Fruit fly (Drosophila melanogaster): ENCODE data around the gene fon.
A peak's percentile ranks its signal among the peaks of the same experiment; 100 is the strongest.

Gene fon

dm6 chr2L:19422642-19423041, 36.6 kb upstream of the fon start:
- TF ChIP-seq cnc (optimal IDR thresholded peaks at IDR 0.05) = no peak
- TF ChIP-seq ovo (GFP tag; optimal IDR thresholded peaks at IDR 0.05) = no peak
- TF ChIP-seq CG1620 (GFP tag; optimal IDR thresholded peaks at IDR 0.05) = no peak
- no peak for TF ChIP-seq bab1 (GFP tag; optimal IDR thresholded peaks at IDR 0.05)
- TF ChIP-seq Mnt (GFP tag; optimal IDR thresholded peaks at IDR 0.05) = no peak
- no peak for TF ChIP-seq CG12768 (GFP tag; optimal IDR thresholded peaks at IDR 0.05)

DNA sequence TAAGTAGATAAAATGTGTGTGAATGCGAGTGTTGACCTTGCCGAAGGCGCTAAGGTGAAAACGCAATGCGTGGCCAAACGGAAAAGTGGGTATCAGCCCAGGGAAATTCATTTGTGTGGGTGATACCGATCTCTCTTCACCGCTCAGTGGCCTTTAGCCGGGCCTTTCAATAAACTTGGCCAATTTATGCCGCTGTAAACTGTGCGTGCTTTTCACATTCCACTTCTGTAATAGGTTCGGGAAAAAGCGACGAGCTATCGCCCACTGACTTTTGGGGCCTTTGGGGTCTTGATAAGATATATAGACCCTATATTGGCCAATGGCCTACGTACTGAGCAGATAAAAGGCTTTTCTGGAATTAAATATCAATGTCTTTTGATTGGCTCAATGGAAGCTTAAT, 35.6 kb upstream of the fon start:
- TF ChIP-seq cic (GFP tag; optimal IDR thresholded peaks at IDR 0.05) (peak; percentile 38), tj (GFP tag; optimal IDR thresholded peaks at IDR 0.05) (no peak), CG1620 (GFP tag; optimal IDR thresholded peaks at IDR 0.05) (no peak)

DNA sequence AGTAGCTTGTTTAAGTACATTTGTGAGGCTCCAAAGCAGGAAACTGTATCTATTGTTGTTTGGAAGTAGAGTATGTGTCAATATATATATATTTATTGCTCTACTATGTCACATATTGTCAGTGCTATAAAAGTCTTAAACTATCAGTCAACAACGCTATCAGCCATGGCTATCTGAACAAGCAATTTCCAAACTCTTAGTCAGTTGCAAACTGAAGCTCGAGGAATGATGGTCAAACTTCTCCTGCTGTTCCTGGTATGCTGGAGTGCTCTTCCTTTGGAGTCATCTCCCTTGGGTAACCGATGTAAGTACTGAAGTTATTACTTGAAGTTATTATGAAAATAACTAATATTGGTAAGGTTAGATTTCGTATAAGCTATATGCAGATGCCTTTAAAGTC, 32.9 kb upstream of the fon start, which contains the start of gene lectin-37Db:
TSS of gene lectin-37Db (plus strand) at position 204 of the 400 bp plus-strand sequence.
- TF ChIP-seq tj (GFP tag; optimal IDR thresholded peaks at IDR 0.05) = no peak
- no peak for TF ChIP-seq toe (GFP tag; optimal IDR thresholded peaks at IDR 0.05)
- TF ChIP-seq cic (GFP tag; optimal IDR thresholded peaks at IDR 0.05) = peak; percentile 53
- TF ChIP-seq cnc (optimal IDR thresholded peaks at IDR 0.05) = no peak
- no peak for TF ChIP-seq CG7101 (tag; optimal IDR thresholded peaks at IDR 0.05)
- TF ChIP-seq pad (GFP tag; optimal IDR thresholded peaks at IDR 0.05) = no peak
- no peak for TF ChIP-seq CG7045 (GFP tag; optimal IDR thresholded peaks at IDR 0.05)
- no peak for TF ChIP-seq kay (GFP tag; ENCODE audit: borderline replicate concordance)
- TF ChIP-seq Mnt (GFP tag; optimal IDR thresholded peaks at IDR 0.05) = peak; percentile 1
- TF ChIP-seq bab1 (GFP tag; optimal IDR thresholded peaks at IDR 0.05) = no peak
- TF ChIP-seq Clk (GFP tag; optimal IDR thresholded peaks at IDR 0.05) = no peak
- no peak for TF ChIP-seq Crg-1 (GFP tag; optimal IDR thresholded peaks at IDR 0.05)
- TF ChIP-seq CG5204 (GFP tag; optimal IDR thresholded peaks at IDR 0.05) = no peak
- no peak for TF ChIP-seq CG14711 (tag; optimal IDR thresholded peaks at IDR 0.05)
- TF ChIP-seq CG33017 (tag; optimal IDR thresholded peaks at IDR 0.05) = peak; percentile 22
- no peak for TF ChIP-seq ovo (GFP tag; optimal IDR thresholded peaks at IDR 0.05)
- no peak for TF ChIP-seq Hr96 (GFP tag; optimal IDR thresholded peaks at IDR 0.05)
- TF ChIP-seq CG12768 (GFP tag; optimal IDR thresholded peaks at IDR 0.05) = peak; percentile 23

DNA sequence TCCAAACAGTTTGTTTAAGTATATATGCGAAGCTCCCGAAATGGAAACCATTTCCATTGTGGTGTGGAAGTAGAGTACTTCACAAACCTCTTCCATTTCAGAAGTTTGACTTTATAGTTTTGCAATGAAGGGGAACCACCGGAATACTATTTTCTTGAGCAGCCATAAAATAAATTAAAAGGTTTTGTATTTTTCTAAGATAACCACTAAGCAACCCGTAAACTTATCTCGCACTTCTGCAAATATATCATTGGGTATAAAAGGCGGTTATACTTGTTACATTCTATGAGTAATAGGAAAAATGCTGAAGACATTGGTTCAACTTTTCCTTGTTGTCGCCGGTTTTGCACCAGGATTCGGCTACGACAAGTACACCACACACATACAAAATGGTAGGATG, 32.0 kb upstream of the fon start, which contains the start of gene lectin-37Da:
TSS of gene lectin-37Da (plus strand) at position 301 of the 400 bp plus-strand sequence.
- no peak for TF ChIP-seq CG7101 (tag; optimal IDR thresholded peaks at IDR 0.05)
- no peak for TF ChIP-seq cic (GFP tag; optimal IDR thresholded peaks at IDR 0.05)
- no peak for TF ChIP-seq Crg-1 (GFP tag; optimal IDR thresholded peaks at IDR 0.05)
- no peak for TF ChIP-seq CG5204 (GFP tag; optimal IDR thresholded peaks at IDR 0.05)
- no peak for TF ChIP-seq CG14711 (tag; optimal IDR thresholded peaks at IDR 0.05)
- no peak for TF ChIP-seq CG33017 (tag; optimal IDR thresholded peaks at IDR 0.05)
- no peak for TF ChIP-seq CG7045 (GFP tag; optimal IDR thresholded peaks at IDR 0.05)
- no peak for TF ChIP-seq CG12768 (GFP tag; optimal IDR thresholded peaks at IDR 0.05)
- no peak for TF ChIP-seq Mnt (GFP tag; optimal IDR thresholded peaks at IDR 0.05)
- TF ChIP-seq ovo (GFP tag; optimal IDR thresholded peaks at IDR 0.05) = no peak
- TF ChIP-seq CG1620 (GFP tag; optimal IDR thresholded peaks at IDR 0.05) = no peak
- no peak for TF ChIP-seq Hr96 (GFP tag; optimal IDR thresholded peaks at IDR 0.05)

DNA sequence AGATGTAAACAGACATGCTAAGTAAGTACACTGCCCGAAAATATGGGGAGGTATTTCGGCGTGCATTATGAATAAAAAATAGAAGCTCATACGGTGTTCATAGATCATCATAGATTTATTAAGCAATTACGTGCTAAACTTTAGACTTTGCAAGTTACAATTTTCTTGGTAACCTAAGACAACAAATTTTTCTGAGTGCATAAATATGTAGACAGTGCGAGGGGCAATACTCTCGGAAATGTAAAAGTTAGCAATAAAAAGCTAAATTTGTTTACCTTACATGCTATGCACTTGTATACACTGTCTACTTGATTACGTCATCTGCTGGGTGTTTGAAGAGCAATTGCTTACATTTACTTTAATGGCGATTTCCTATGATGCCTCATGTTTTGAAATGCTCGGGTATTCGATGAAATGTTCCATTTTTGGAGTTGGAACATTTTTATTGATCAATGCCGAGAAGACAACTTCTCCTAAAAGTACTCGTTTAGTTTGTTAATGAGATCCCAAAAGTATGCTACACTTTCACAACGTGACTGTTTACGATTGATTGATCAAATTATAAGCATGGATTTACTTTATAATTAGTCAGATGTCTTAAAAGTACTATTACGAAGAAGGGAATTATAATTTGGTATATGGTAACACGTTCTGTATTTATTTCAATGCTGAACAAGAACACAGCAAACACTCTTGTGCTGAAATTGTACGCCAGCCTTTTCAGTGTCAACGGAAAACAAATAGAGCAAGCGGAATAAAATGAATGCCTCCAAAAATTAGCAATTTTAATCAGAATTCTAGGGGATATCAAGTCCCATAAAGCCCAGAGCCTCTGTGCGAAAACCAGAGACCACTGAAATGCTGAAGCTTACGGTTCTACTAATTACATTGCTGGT, 30.8 kb upstream of the fon start, which contains the start of gene Lectin-galC1:
TSS of gene Lectin-galC1 (plus strand) at position 846 of the 896 bp plus-strand sequence.
- TF ChIP-seq CG33017 (tag; optimal IDR thresholded peaks at IDR 0.05) (peak; percentile 87), CG7101 (tag; optimal IDR thresholded peaks at IDR 0.05) (peak; percentile 68), bab1 (GFP tag; optimal IDR thresholded peaks at IDR 0.05) (no peak), CG5204 (GFP tag; optimal IDR thresholded peaks at IDR 0.05) (peak; percentile 86), CG12768 (GFP tag; optimal IDR thresholded peaks at IDR 0.05) (peak; percentile 78), cic (GFP tag; optimal IDR thresholded peaks at IDR 0.05) (peak; percentile 65), kay (GFP tag; ENCODE audit: borderline replicate concordance) (peak; percentile 62), ovo (GFP tag; optimal IDR thresholded peaks at IDR 0.05) (no peak), pad (GFP tag; optimal IDR thresholded peaks at IDR 0.05) (peak; percentile 54), cnc (optimal IDR thresholded peaks at IDR 0.05) (no peak), CG11617 (GFP tag; optimal IDR thresholded peaks at IDR 0.05) (peak; percentile 61), toe (GFP tag; optimal IDR thresholded peaks at IDR 0.05) (peak; percentile 87), Clk (GFP tag; optimal IDR thresholded peaks at IDR 0.05) (peak; percentile 81), Hr96 (GFP tag; optimal IDR thresholded peaks at IDR 0.05) (peak; percentile 79), CG14711 (tag; optimal IDR thresholded peaks at IDR 0.05) (peak; percentile 81), Mnt (GFP tag; optimal IDR thresholded peaks at IDR 0.05) (peak; percentile 36), CG1620 (GFP tag; optimal IDR thresholded peaks at IDR 0.05) (peak; percentile 59), CG7045 (GFP tag; optimal IDR thresholded peaks at IDR 0.05) (peak; percentile 84), Crg-1 (GFP tag; optimal IDR thresholded peaks at IDR 0.05) (peak; percentile 65), tj (GFP tag; optimal IDR thresholded peaks at IDR 0.05) (peak; percentile 80)

dm6 chr2L:19415859-19416258, 29.9 kb upstream of the fon start:
- TF ChIP-seq tj (GFP tag; optimal IDR thresholded peaks at IDR 0.05) (no peak), ovo (GFP tag; optimal IDR thresholded peaks at IDR 0.05) (no peak), CG33017 (tag; optimal IDR thresholded peaks at IDR 0.05) (peak; percentile 54), toe (GFP tag; optimal IDR thresholded peaks at IDR 0.05) (peak; percentile 17), CG7045 (GFP tag; optimal IDR thresholded peaks at IDR 0.05) (peak; percentile 53), cic (GFP tag; optimal IDR thresholded peaks at IDR 0.05) (no peak), cnc (optimal IDR thresholded peaks at IDR 0.05) (no peak), CG7101 (tag; optimal IDR thresholded peaks at IDR 0.05) (peak; percentile 39), Hr96 (GFP tag; optimal IDR thresholded peaks at IDR 0.05) (no peak), CG1620 (GFP tag; optimal IDR thresholded peaks at IDR 0.05) (no peak), CG14711 (tag; optimal IDR thresholded peaks at IDR 0.05) (peak; percentile 34), CG12768 (GFP tag; optimal IDR thresholded peaks at IDR 0.05) (peak; percentile 51), Mnt (GFP tag; optimal IDR thresholded peaks at IDR 0.05) (no peak), bab1 (GFP tag; optimal IDR thresholded peaks at IDR 0.05) (no peak), pad (GFP tag; optimal IDR thresholded peaks at IDR 0.05) (no peak), CG5204 (GFP tag; optimal IDR thresholded peaks at IDR 0.05) (peak; percentile 51), Crg-1 (GFP tag; optimal IDR thresholded peaks at IDR 0.05) (no peak), Clk (GFP tag; optimal IDR thresholded peaks at IDR 0.05) (no peak), CG11617 (GFP tag; optimal IDR thresholded peaks at IDR 0.05) (no peak)
